Fruit fly (Drosophila melanogaster) whole organism, embryonic: ENCODE measurements around the gene CG14221.

Experiments
- Aef1 ChIP-seq: fragments of 200-800 bp; sonication (Bioruptor generic); IDR thresholded peaks from 3 replicates; pipeline ENCODE4 v1.3.6; 2022; ENCODE audit warnings: missing biosample characterization, missing genetic modification characterization
- CG10147 ChIP-seq: fragments of 200-800 bp; sonication (Bioruptor generic); optimal IDR thresholded peaks from 2 replicates; lab custom pipeline; 2019; ENCODE audit warnings: missing biosample characterization, mild to moderate bottlenecking, missing genetic modification characterization, moderate library complexity
- CG10267 ChIP-seq: fragments of 200-800 bp; sonication (Bioruptor generic); optimal IDR thresholded peaks from 2 replicates; lab custom pipeline; 2018; ENCODE audit warnings: missing biosample characterization, mild to moderate bottlenecking, missing genetic modification characterization, moderate library complexity
- CG10979 ChIP-seq: fragments of 200-800 bp; sonication (Bioruptor generic); optimal IDR thresholded peaks from 2 replicates; lab custom pipeline; 2018; ENCODE audit warnings: missing biosample characterization, mild to moderate bottlenecking, missing genetic modification characterization, moderate library complexity
- CG12236 ChIP-seq: fragments of 200-800 bp; sonication (Bioruptor generic); optimal IDR thresholded peaks from 2 replicates; lab custom pipeline; 2016; ENCODE audit warnings: missing biosample characterization, missing genetic modification characterization
- CG17186 ChIP-seq: fragments of 200-800 bp; sonication (Bioruptor generic); optimal IDR thresholded peaks from 3 replicates; lab custom pipeline; 2017; ENCODE audit warnings: missing biosample characterization, missing genetic modification reagents, missing genetic modification characterization
- CG17912 ChIP-seq: fragments of 200-800 bp; sonication (Bioruptor generic); optimal IDR thresholded peaks from 2 replicates; lab custom pipeline; 2018; ENCODE audit warnings: missing biosample characterization, mild to moderate bottlenecking, missing genetic modification characterization
- CG18011 ChIP-seq: fragments of 200-800 bp; sonication (Bioruptor generic); optimal IDR thresholded peaks from 2 replicates; lab custom pipeline; 2017; ENCODE audit warnings: missing biosample characterization, missing genetic modification characterization, mild to moderate bottlenecking, moderate library complexity, missing genotype
- CG18476 ChIP-seq: fragments of 200-800 bp; sonication (Bioruptor generic); optimal IDR thresholded peaks from 2 replicates; lab custom pipeline; 2016; ENCODE audit warnings: missing biosample characterization, mild to moderate bottlenecking, missing genetic modification characterization
- CG18599 ChIP-seq: fragments of 200-800 bp; sonication (Bioruptor generic); optimal IDR thresholded peaks from 3 replicates; lab custom pipeline; 2017; ENCODE audit warnings: missing biosample characterization, missing genetic modification characterization, mild to moderate bottlenecking, moderate library complexity, missing genetic modification reagents
- CG30020 ChIP-seq: fragments of 200-800 bp; optimal IDR thresholded peaks from 2 replicates; lab custom pipeline; 2019; ENCODE audit warnings: missing biosample characterization, mild to moderate bottlenecking, missing genetic modification characterization, moderate library complexity
- CG31365 ChIP-seq: fragments of 200-800 bp; sonication (Bioruptor generic); optimal IDR thresholded peaks from 2 replicates; lab custom pipeline; 2018; ENCODE audit warnings: missing biosample characterization, mild to moderate bottlenecking, missing genetic modification characterization
- CG5180 ChIP-seq: fragments of 200-800 bp; sonication (Bioruptor generic); optimal IDR thresholded peaks from 3 replicates; lab custom pipeline; 2017; ENCODE audit warnings: missing biosample characterization, missing genetic modification characterization, mild to moderate bottlenecking, moderate library complexity, missing genetic modification reagents
- CG5245 ChIP-seq: fragments of 200-800 bp; sonication (Bioruptor generic); optimal IDR thresholded peaks from 3 replicates; lab custom pipeline; 2016; ENCODE audit warnings: missing biosample characterization, missing genetic modification characterization
- CG7556 ChIP-seq: fragments of 200-800 bp; sonication (Bioruptor generic); optimal IDR thresholded peaks from 2 replicates; lab custom pipeline; 2017; ENCODE audit warnings: missing biosample characterization, mild to moderate bottlenecking, missing genetic modification characterization
- CG8359 ChIP-seq: fragments of 200-800 bp; sonication (Bioruptor generic); optimal IDR thresholded peaks from 2 replicates; lab custom pipeline; 2017; ENCODE audit warnings: missing biosample characterization, mild to moderate bottlenecking, missing genetic modification characterization, borderline replicate concordance
- CG9437 ChIP-seq: fragments of 200-800 bp; sonication (Bioruptor generic); optimal IDR thresholded peaks from 2 replicates; lab custom pipeline; 2018; ENCODE audit warnings: missing biosample characterization, mild to moderate bottlenecking, missing genetic modification characterization
- CG9817 ChIP-seq: fragments of 200-800 bp; sonication (Bioruptor generic); optimal IDR thresholded peaks from 2 replicates; lab custom pipeline; 2018; ENCODE audit warnings: missing biosample characterization, mild to moderate bottlenecking, missing genetic modification characterization, moderate library complexity
- CHES-1-like ChIP-seq: fragments of 200-800 bp; sonication (Bioruptor generic); optimal IDR thresholded peaks from 2 replicates; lab custom pipeline; 2016; ENCODE audit warnings: missing biosample characterization, missing genetic modification characterization
- D19B ChIP-seq: fragments of 200-800 bp; sonication (Bioruptor generic); optimal IDR thresholded peaks from 2 replicates; lab custom pipeline; 2017; ENCODE audit warnings: missing biosample characterization, mild to moderate bottlenecking, missing genetic modification characterization
- E2f2 ChIP-seq: fragments of 200-800 bp; sonication (Bioruptor generic); IDR thresholded peaks from 2 replicates; pipeline ENCODE4 v1.3.6; 2022; ENCODE audit warnings: missing biosample characterization, missing genetic modification characterization
- GATAe ChIP-seq: fragments of 200-800 bp; sonication (Bioruptor generic); conservative IDR thresholded peaks from 2 replicates; pipeline ENCODE4 v1.3.6; 2022; ENCODE audit warnings: missing biosample characterization, missing genetic modification characterization
- HLH3B ChIP-seq: fragments of 200-800 bp; sonication (Bioruptor generic); IDR thresholded peaks from 2 replicates; pipeline ENCODE4 v1.3.6; 2022; ENCODE audit warnings: missing biosample characterization, missing genetic modification characterization
- HLH54F ChIP-seq: fragments of 200-800 bp; sonication (Bioruptor generic); optimal IDR thresholded peaks from 3 replicates; lab custom pipeline; 2016; ENCODE audit warnings: missing biosample characterization, missing genetic modification characterization
- Hmr ChIP-seq: fragments of 200-800 bp; sonication (Bioruptor generic); optimal IDR thresholded peaks from 3 replicates; lab custom pipeline; 2017; ENCODE audit warnings: mild to moderate bottlenecking, missing biosample characterization, missing genetic modification reagents, missing genetic modification characterization
- Hr39 ChIP-seq: fragments of >200 bp; optimal IDR thresholded peaks from 2 replicates; lab custom pipeline; 2017
- Hr51 ChIP-seq, 2 experiments: fragments of 200-800 bp; sonication (Bioruptor generic); optimal IDR thresholded peaks; 2 replicates in 1 of 2; 3 replicates in 1 of 2; lab custom pipeline; 2016 to 2018; ENCODE audit warnings: missing biosample characterization in 2 of 2, missing genetic modification characterization in 2 of 2, mild to moderate bottlenecking in 1 of 2, moderate library complexity in 1 of 2
- Lhr ChIP-seq: fragments of 200-800 bp; sonication (Bioruptor generic); optimal IDR thresholded peaks from 3 replicates; lab custom pipeline; 2017; ENCODE audit warnings: mild to moderate bottlenecking, missing biosample characterization, missing genetic modification reagents, missing genetic modification characterization
- NC2β ChIP-seq: fragments of 200-800 bp; sonication (Bioruptor generic); optimal IDR thresholded peaks from 2 replicates; lab custom pipeline; 2016; ENCODE audit warnings: missing biosample characterization, missing genetic modification characterization
- Rx ChIP-seq: fragments of 200-800 bp; sonication (Bioruptor generic); IDR thresholded peaks from 2 replicates; pipeline ENCODE4 v1.3.6; 2022; ENCODE audit warnings: missing biosample characterization, missing genetic modification characterization
- Sin3A ChIP-seq: fragments of >200 bp; optimal IDR thresholded peaks from 2 replicates; lab custom pipeline; 2018
- Six4 ChIP-seq: fragments of 200-800 bp; sonication (Bioruptor generic); optimal IDR thresholded peaks from 2 replicates; lab custom pipeline; 2016; ENCODE audit warnings: missing biosample characterization, missing genetic modification characterization
- ap ChIP-seq: fragments of 200-800 bp; sonication (Bioruptor generic); IDR thresholded peaks from 2 replicates; pipeline ENCODE4 v1.3.6; 2022; ENCODE audit warnings: missing biosample characterization, missing genetic modification characterization
- az2 ChIP-seq: fragments of 200-800 bp; sonication (Bioruptor generic); optimal IDR thresholded peaks from 3 replicates; lab custom pipeline; 2016; ENCODE audit warnings: missing biosample characterization, missing genetic modification characterization
- bigmax ChIP-seq: fragments of 200-800 bp; sonication (Bioruptor generic); optimal IDR thresholded peaks from 2 replicates; lab custom pipeline; 2018; ENCODE audit warnings: missing biosample characterization, mild to moderate bottlenecking, missing genetic modification characterization
- br ChIP-seq: fragments of >200 bp; optimal IDR thresholded peaks from 2 replicates; lab custom pipeline; 2017
- btn ChIP-seq: fragments of 200-800 bp; sonication (Bioruptor generic); optimal IDR thresholded peaks from 2 replicates; lab custom pipeline; 2016; ENCODE audit warnings: missing biosample characterization, missing genetic modification characterization
- crp ChIP-seq, 2 experiments: fragments of 200-800 bp; sonication (Bioruptor generic); optimal IDR thresholded peaks; 2 replicates in 1 of 2; 3 replicates in 1 of 2; lab custom pipeline; 2017; ENCODE audit warnings: missing biosample characterization in 2 of 2, missing genetic modification characterization in 2 of 2, mild to moderate bottlenecking in 1 of 2, moderate library complexity in 1 of 2
- dmrt11E ChIP-seq: fragments of 200-800 bp; sonication (Bioruptor generic); optimal IDR thresholded peaks from 3 replicates; lab custom pipeline; 2018; ENCODE audit warnings: missing biosample characterization, mild to moderate bottlenecking, missing genetic modification characterization, moderate library complexity
- fd3F ChIP-seq: fragments of 200-800 bp; sonication (Bioruptor generic); optimal IDR thresholded peaks from 2 replicates; lab custom pipeline; 2018; ENCODE audit warnings: missing biosample characterization, mild to moderate bottlenecking, missing genetic modification characterization, moderate library complexity
- gsb-n ChIP-seq: fragments of 200-800 bp; sonication (Bioruptor generic); optimal IDR thresholded peaks from 3 replicates; lab custom pipeline; 2018; ENCODE audit warnings: missing biosample characterization, mild to moderate bottlenecking, missing genetic modification characterization
- hbn ChIP-seq: fragments of 200-800 bp; sonication (Bioruptor generic); IDR thresholded peaks from 2 replicates; pipeline ENCODE4 v1.3.6; 2022; ENCODE audit warnings: missing biosample characterization, missing genetic modification characterization; ENCODE audit not compliant: partially characterized antibody
- ind ChIP-seq: fragments of 200-800 bp; sonication (Bioruptor generic); optimal IDR thresholded peaks from 3 replicates; lab custom pipeline; 2016; ENCODE audit warnings: missing biosample characterization, missing genetic modification characterization
- nau ChIP-seq: fragments of 200-800 bp; sonication (Bioruptor generic); optimal IDR thresholded peaks from 3 replicates; lab custom pipeline; 2017; ENCODE audit warnings: missing biosample characterization, mild to moderate bottlenecking, missing genetic modification characterization, missing genetic modification reagents
- pita ChIP-seq: fragments of 200-800 bp; sonication (Bioruptor generic); optimal IDR thresholded peaks from 2 replicates; lab custom pipeline; 2017; ENCODE audit warnings: missing biosample characterization, mild to moderate bottlenecking, missing genetic modification characterization
- schlank ChIP-seq: fragments of 200-800 bp; sonication (Bioruptor generic); optimal IDR thresholded peaks from 2 replicates; lab custom pipeline; 2018; ENCODE audit warnings: missing biosample characterization, mild to moderate bottlenecking, missing genetic modification characterization
- ssp ChIP-seq: fragments of 200-800 bp; sonication (Bioruptor generic); IDR thresholded peaks from 2 replicates; pipeline ENCODE4 v1.3.6; 2022; ENCODE audit warnings: missing biosample characterization, missing genetic modification characterization
- trh ChIP-seq: fragments of 200-800 bp; sonication (Bioruptor generic); optimal IDR thresholded peaks from 2 replicates; lab custom pipeline; 2016; ENCODE audit warnings: missing biosample characterization, missing genetic modification characterization
- usp ChIP-seq: fragments of >200 bp; optimal IDR thresholded peaks from 2 replicates; lab custom pipeline; 2017; ENCODE audit warnings: missing biosample characterization, missing genetic modification characterization
- z ChIP-seq: fragments of 200-800 bp; sonication (Bioruptor generic); IDR thresholded peaks from 3 replicates; pipeline ENCODE4 v1.3.6; 2022; ENCODE audit warnings: missing biosample characterization, missing genetic modification characterization

The CG14221 gene

dm6 chrX:19651757-19652419, 30.8 kb upstream of the CG14221 start, which contains the start of the genes Ranbp21 and Elys (continued):
- TF ChIP-seq dmrt11E (tag; lab: Kevin White, UChicago) (peak; percentile 45), ssp (GFP tag; lab: Robert Waterston, UW) (peak; percentile 47), CG18599 (GFP tag; lab: Kevin White, UChicago) (no peak), trh (GFP tag; lab: Kevin White, UChicago) (no peak), hbn (GFP tag; lab: Robert Waterston, UW) (no peak), pita (GFP tag; lab: Kevin White, UChicago) (no peak), Hr51 (GFP tag; optimal IDR thresholded peaks at IDR 0.05; lab: Kevin White, UChicago) (no peak), CG10267 (tag; lab: Kevin White, UChicago) (peak; percentile 93), CHES-1-like (GFP tag; lab: Kevin White, UChicago) (peak; percentile 82), Rx (GFP tag; lab: Robert Waterston, UW) (peak; percentile 57), E2f2 (GFP tag; lab: Robert Waterston, UW) (peak; percentile 61), HLH3B (GFP tag; lab: Robert Waterston, UW) (peak; percentile 25; the same call in 1 of the 2 replicates), Aef1 (peak; percentile 55), ap (GFP tag; lab: Robert Waterston, UW) (no peak; the same call in 1 of the 2 replicates), D19B (GFP tag; lab: Kevin White, UChicago) (no peak), Sin3A (lab: Kevin White, UChicago) (peak; percentile 95), Lhr (peak; percentile 66), ind (GFP tag; lab: Kevin White, UChicago) (peak; percentile 59), Hmr (GFP tag; lab: Kevin White, UChicago) (no peak), schlank (tag; lab: Kevin White, UChicago) (no peak), HLH54F (GFP tag; lab: Kevin White, UChicago) (peak; percentile 76), btn (GFP tag; lab: Kevin White, UChicago) (peak; percentile 5), CG30020 (tag; lab: Kevin White, UChicago) (peak; percentile 27), Six4 (GFP tag; lab: Kevin White, UChicago) (peak; percentile 16), nau (no peak), CG12236 (GFP tag; lab: Kevin White, UChicago) (no peak), CG31365 (tag; lab: Kevin White, UChicago) (no peak), fd3F (peak; percentile 3), CG9437 (GFP tag; lab: Kevin White, UChicago) (no peak), CG5245 (peak; percentile 28), CG18476 (GFP tag; lab: Kevin White, UChicago) (peak; percentile 22), CG17912 (no peak), br (lab: Kevin White, UChicago) (no peak), GATAe (GFP tag; lab: Robert Waterston, UW) (no peak), crp (GFP tag; optimal IDR thresholded peaks at IDR 0.05; lab: Kevin White, UChicago) (peak in 1 of 2 experiments; percentile 38), z (no peak), CG10147 (GFP tag; lab: Kevin White, UChicago) (no peak), NC2β (peak; percentile 29), bigmax (no peak), CG18011 (GFP tag; lab: Kevin White, UChicago) (no peak), usp (no peak), Hr39 (lab: Kevin White, UChicago) (no peak), CG7556 (GFP tag; lab: Kevin White, UChicago) (peak; percentile 34), CG9817 (tag; lab: Kevin White, UChicago) (peak; percentile 50), CG10979 (peak; percentile 6), CG17186 (GFP tag; lab: Kevin White, UChicago) (peak; percentile 12), az2 (GFP tag; lab: Kevin White, UChicago) (peak; percentile 45), CG5180 (no peak), CG8359 (GFP tag; lab: Kevin White, UChicago) (no peak), gsb-n (no peak)
